Worm (Caenorhabditis elegans) whole organism, late embryonic: ENCODE results near the gene C56G2.5.

ENCODE experiments used
- C08G9.2 ChIP-seq: sonication (generic microtip); optimal IDR thresholded peaks from 2 replicates; lab custom pipeline; 2016; ENCODE audit warnings: mild to moderate bottlenecking, missing genetic modification characterization, moderate library complexity, missing compliant biosample characterization
- F13H6.1 ChIP-seq: sonication (generic microtip); optimal IDR thresholded peaks from 2 replicates; lab custom pipeline; 2016; ENCODE audit warnings: missing genetic modification characterization, missing compliant biosample characterization
- K02D7.2 ChIP-seq: sonication (generic microtip); optimal IDR thresholded peaks from 2 replicates; lab custom pipeline; 2017; ENCODE audit warnings: mild to moderate bottlenecking, missing genetic modification characterization, missing compliant biosample characterization
- K09A11.1 ChIP-seq: sonication (generic microtip); optimal IDR thresholded peaks from 2 replicates; lab custom pipeline; 2017; ENCODE audit warnings: antibody characterized with exemption, mild to moderate bottlenecking, missing genetic modification characterization, missing compliant biosample characterization; ENCODE audit not compliant: insufficient read depth
- ceh-19 ChIP-seq: fragments of 200-800 bp; sonication (Bioruptor generic); optimal IDR thresholded peaks from 2 replicates; lab custom pipeline; 2018; ENCODE audit warnings: mild to moderate bottlenecking, missing genetic modification characterization, missing compliant biosample characterization
- ceh-2 ChIP-seq: sonication (generic microtip); optimal IDR thresholded peaks from 2 replicates; lab custom pipeline; 2016; ENCODE audit warnings: missing genotype, missing genetic modification characterization, missing compliant biosample characterization
- ceh-22 ChIP-seq: sonication (generic microtip); optimal IDR thresholded peaks from 2 replicates; lab custom pipeline; 2017; ENCODE audit warnings: missing biosample characterization, missing genetic modification characterization
- ceh-24 ChIP-seq: sonication (generic microtip); optimal IDR thresholded peaks from 2 replicates; lab custom pipeline; 2016; ENCODE audit warnings: mild to moderate bottlenecking, missing genetic modification characterization, missing compliant biosample characterization
- ceh-30 ChIP-seq: fragments of 150-350 bp; optimal IDR thresholded peaks from 2 replicates; lab custom pipeline; 2014; ENCODE audit warnings: missing biosample characterization, missing genetic modification characterization
- ceh-31 ChIP-seq: sonication (generic microtip); optimal IDR thresholded peaks from 2 replicates; lab custom pipeline; 2016; ENCODE audit warnings: missing genetic modification characterization, missing compliant biosample characterization
- ceh-34 ChIP-seq: sonication (generic microtip); optimal IDR thresholded peaks from 2 replicates; lab custom pipeline; 2016; ENCODE audit warnings: mild to moderate bottlenecking, missing genetic modification characterization, missing compliant biosample characterization
- ceh-45 ChIP-seq: fragments of 200-800 bp; sonication (Bioruptor generic); IDR thresholded peaks from 2 replicates; pipeline ENCODE4 v1.3.6; 2022; ENCODE audit warnings: missing genetic modification reagents, missing genetic modification characterization, missing compliant biosample characterization
- ceh-48 ChIP-seq: sonication (generic microtip); optimal IDR thresholded peaks from 2 replicates; lab custom pipeline; 2016; ENCODE audit warnings: missing genetic modification characterization, inconsistent platforms, missing compliant biosample characterization
- ceh-6 ChIP-seq: fragments of 200-800 bp; sonication (Bioruptor generic); optimal IDR thresholded peaks from 2 replicates; lab custom pipeline; 2018; ENCODE audit warnings: mild to moderate bottlenecking, missing genetic modification characterization, missing compliant biosample characterization
- ceh-9 ChIP-seq: sonication (generic microtip); optimal IDR thresholded peaks from 2 replicates; lab custom pipeline; 2016; ENCODE audit warnings: mild to moderate bottlenecking, missing genetic modification characterization, inconsistent platforms, missing compliant biosample characterization
- dmd-4 ChIP-seq: sonication (generic microtip); optimal IDR thresholded peaks from 2 replicates; lab custom pipeline; 2016; ENCODE audit warnings: borderline replicate concordance, missing genetic modification characterization, missing compliant biosample characterization
- elt-2 ChIP-seq: sonication (generic microtip); optimal IDR thresholded peaks from 2 replicates; lab custom pipeline; 2016; ENCODE audit warnings: missing genetic modification reagents, missing genetic modification characterization, missing compliant biosample characterization
- eyg-1 ChIP-seq: sonication (generic microtip); optimal IDR thresholded peaks from 2 replicates; lab custom pipeline; 2016; ENCODE audit warnings: missing genotype, missing genetic modification characterization, missing compliant biosample characterization
- fkh-10 ChIP-seq: fragments of 150-350 bp; optimal IDR thresholded peaks from 2 replicates; lab custom pipeline; 2014; ENCODE audit warnings: missing biosample characterization, missing genetic modification reagents, missing genetic modification characterization
- fkh-6 ChIP-seq: sonication (generic microtip); optimal IDR thresholded peaks from 2 replicates; lab custom pipeline; 2016; ENCODE audit warnings: missing genetic modification characterization, missing compliant biosample characterization
- hlh-13 ChIP-seq: fragments of 200-800 bp; sonication (Bioruptor generic); optimal IDR thresholded peaks from 2 replicates; lab custom pipeline; 2018; ENCODE audit warnings: mild to moderate bottlenecking, missing genetic modification characterization, missing compliant biosample characterization
- hlh-15 ChIP-seq: sonication (generic microtip); optimal IDR thresholded peaks from 2 replicates; lab custom pipeline; 2016; ENCODE audit warnings: missing genetic modification characterization, missing compliant biosample characterization
- hlh-30 ChIP-seq: sonication (generic microtip); optimal IDR thresholded peaks from 2 replicates; lab custom pipeline; 2017; ENCODE audit warnings: antibody characterized with exemption, missing genetic modification characterization, missing compliant biosample characterization; ENCODE audit not compliant: insufficient read depth
- hlh-8 ChIP-seq: sonication (generic microtip); optimal IDR thresholded peaks from 2 replicates; lab custom pipeline; 2016; ENCODE audit warnings: missing genotype, missing genetic modification characterization, missing compliant biosample characterization
- lin-11 ChIP-seq: fragments of 200-800 bp; sonication (Bioruptor generic); optimal IDR thresholded peaks from 2 replicates; lab custom pipeline; 2018; ENCODE audit warnings: mild to moderate bottlenecking, missing genetic modification characterization, missing compliant biosample characterization
- nhr-11 ChIP-seq: fragments of 150-350 bp; optimal IDR thresholded peaks from 2 replicates; lab custom pipeline; 2014; ENCODE audit warnings: missing biosample characterization, missing genetic modification characterization
- npax-4 ChIP-seq: sonication (generic microtip); optimal IDR thresholded peaks from 2 replicates; lab custom pipeline; 2016; ENCODE audit warnings: missing genetic modification characterization, missing compliant biosample characterization
- odd-2 ChIP-seq: sonication (generic microtip); optimal IDR thresholded peaks from 2 replicates; lab custom pipeline; 2017; ENCODE audit warnings: antibody characterized with exemption, mild to moderate bottlenecking, missing genetic modification characterization, missing compliant biosample characterization
- pat-9 ChIP-seq: fragments of 200-800 bp; sonication (Bioruptor generic); optimal IDR thresholded peaks from 2 replicates; lab custom pipeline; 2018; ENCODE audit warnings: mild to moderate bottlenecking, missing genetic modification characterization, moderate library complexity, missing compliant biosample characterization
- pax-1 ChIP-seq: fragments of 150-350 bp; optimal IDR thresholded peaks from 2 replicates; lab custom pipeline; 2014; ENCODE audit warnings: missing biosample characterization, missing genetic modification characterization
- pha-2 ChIP-seq: sonication (generic microtip); optimal IDR thresholded peaks from 2 replicates; lab custom pipeline; 2017; ENCODE audit warnings: mild to moderate bottlenecking, missing genetic modification characterization, missing compliant biosample characterization
- pha-4 ChIP-seq: fragments of 150-350 bp; optimal IDR thresholded peaks from 2 replicates; lab custom pipeline; 2018; ENCODE audit warnings: missing biosample characterization, missing genetic modification reagents, missing genetic modification characterization
- pqm-1 ChIP-seq: sonication (generic microtip); optimal IDR thresholded peaks from 2 replicates; lab custom pipeline; 2016; ENCODE audit warnings: missing genetic modification characterization, missing compliant biosample characterization
- pros-1 ChIP-seq: fragments of 150-350 bp; optimal IDR thresholded peaks from 2 replicates; lab custom pipeline; 2014; ENCODE audit warnings: missing biosample characterization, missing genetic modification reagents, missing genetic modification characterization
- sox-4 ChIP-seq: sonication (generic microtip); optimal IDR thresholded peaks from 2 replicates; lab custom pipeline; 2017; ENCODE audit warnings: mild to moderate bottlenecking, missing genetic modification characterization, inconsistent platforms, missing compliant biosample characterization
- syd-9 ChIP-seq: sonication (generic microtip); optimal IDR thresholded peaks from 2 replicates; lab custom pipeline; 2016; ENCODE audit warnings: mild to moderate bottlenecking, missing genetic modification characterization, moderate library complexity, missing compliant biosample characterization
- tbx-2 ChIP-seq: sonication (generic microtip); optimal IDR thresholded peaks from 2 replicates; lab custom pipeline; 2016; ENCODE audit warnings: missing genetic modification characterization, missing compliant biosample characterization
- tbx-7 ChIP-seq: sonication (generic microtip); optimal IDR thresholded peaks from 2 replicates; lab custom pipeline; 2016; ENCODE audit warnings: missing genotype, missing genetic modification characterization, missing compliant biosample characterization
- ttx-3 ChIP-seq: sonication (generic microtip); optimal IDR thresholded peaks from 2 replicates; lab custom pipeline; 2016; ENCODE audit warnings: missing genetic modification reagents, missing genetic modification characterization, missing compliant biosample characterization
- unc-3 ChIP-seq, 2 experiments: fragments of 200-800 bp in 1 of 2; sonication (Bioruptor generic) in 1 of 2; sonication (generic microtip) in 1 of 2; conservative IDR thresholded peaks in 1 of 2; optimal IDR thresholded peaks in 1 of 2; 2 replicates each; pipeline versions ENCODE4 v1.3.6 to Lab custom; 2016 to 2022; ENCODE audit warnings: missing compliant biosample characterization in 2 of 2, missing genetic modification characterization in 2 of 2, missing genetic modification reagents in 1 of 2

Gene C56G2.5

ce11 chrIII:6324139-6324538 is at the start of gene C56G2.5:
TSS of gene C56G2.5 (minus strand) at chrIII:6324239.
- TF ChIP-seq ceh-22 (tag; lab: Kevin White, UChicago) (no peak), pat-9 (tag; lab: Kevin White, UChicago) (no peak), K02D7.2 (no peak), hlh-30 (tag; lab: Kevin White, UChicago) (no peak), ceh-24 (tag; lab: Kevin White, UChicago) (no peak), ceh-34 (tag; lab: Kevin White, UChicago) (no peak), ceh-30 (no peak), pax-1 (tag; lab: Kevin White, UChicago) (no peak)

- TF ChIP-seq dmd-4 (tag; lab: Kevin White, UChicago) = no peak
- TF ChIP-seq syd-9 = no peak
- TF ChIP-seq ceh-9 (tag; lab: Kevin White, UChicago) = no peak
- TF ChIP-seq elt-2 (tag; lab: Kevin White, UChicago) = no peak
- TF ChIP-seq fkh-10 (GFP tag; lab: Kevin White, UChicago) = no peak
- no peak for TF ChIP-seq ceh-19
- TF ChIP-seq unc-3 (GFP tag; conservative IDR thresholded peaks at IDR 0.05; lab: Robert Waterston, UW) = no peak
- no peak for TF ChIP-seq unc-3 (tag; optimal IDR thresholded peaks at IDR 0.05; lab: Kevin White, UChicago)
- no peak for TF ChIP-seq F13H6.1 (tag; lab: Kevin White, UChicago)
- no peak for TF ChIP-seq ttx-3
- no peak for TF ChIP-seq nhr-11 (tag; lab: Kevin White, UChicago)
- no peak for TF ChIP-seq fkh-6
- TF ChIP-seq hlh-15 (tag; lab: Kevin White, UChicago) = no peak
- TF ChIP-seq eyg-1 (tag; lab: Kevin White, UChicago) = no peak
- no peak for TF ChIP-seq ceh-30
- no peak for TF ChIP-seq K02D7.2
- TF ChIP-seq lin-11 (tag; lab: Kevin White, UChicago) = no peak
- TF ChIP-seq hlh-13 = no peak
- TF ChIP-seq, all 69 proteins: peak for 0
Observed at ce11 chrIII:6368524-6368923, 44.5 kb upstream of the C56G2.5 start.

ce11 chrIII:6367712-6368111 is 43.7 kb upstream of the C56G2.5 start, which contains the start of the genes C56G2.15 and thoc-2:
TSS of gene C56G2.15 (minus strand) at chrIII:6367899.
TSS of gene thoc-2 (plus strand) at chrIII:6368042.
- TF ChIP-seq tbx-7 (tag; lab: Kevin White, UChicago) = no peak
- no peak for TF ChIP-seq pha-2
- no peak for TF ChIP-seq npax-4 (tag; lab: Kevin White, UChicago)
- TF ChIP-seq syd-9 = no peak
- no peak for TF ChIP-seq ceh-30
- no peak for TF ChIP-seq pqm-1 (tag; lab: Kevin White, UChicago)
- no peak for TF ChIP-seq K09A11.1 (tag; lab: Kevin White, UChicago)
- no peak for TF ChIP-seq sox-4 (tag; lab: Kevin White, UChicago)
- TF ChIP-seq tbx-2 = peak; percentile 51
- no peak for TF ChIP-seq ceh-6 (GFP tag; lab: Kevin White, UChicago)
- TF ChIP-seq pros-1 (tag; lab: Kevin White, UChicago) = no peak
- no peak for TF ChIP-seq K02D7.2
- TF ChIP-seq ceh-31 (tag; lab: Kevin White, UChicago) = peak; percentile 51
- no peak for TF ChIP-seq pha-4
- no peak for TF ChIP-seq hlh-13
- no peak for TF ChIP-seq hlh-30 (tag; lab: Kevin White, UChicago)
- peak; percentile 38 for TF ChIP-seq C08G9.2 (tag; lab: Kevin White, UChicago)
- TF ChIP-seq odd-2 (tag; lab: Kevin White, UChicago) = no peak
- no peak for TF ChIP-seq eyg-1 (tag; lab: Kevin White, UChicago)
- TF ChIP-seq ceh-2 (tag; lab: Kevin White, UChicago) = peak; percentile 10
- TF ChIP-seq ceh-48 (tag; lab: Kevin White, UChicago) = no peak
- TF ChIP-seq ceh-45 = no peak
- TF ChIP-seq fkh-10 (GFP tag; lab: Kevin White, UChicago) = no peak
- TF ChIP-seq hlh-8 (tag; lab: Kevin White, UChicago) = no peak
- TF ChIP-seq, all 69 proteins: peak for 4
